1 fruit fly cellular context compared by ENCODE assay signal in the genomic region with DNA sequence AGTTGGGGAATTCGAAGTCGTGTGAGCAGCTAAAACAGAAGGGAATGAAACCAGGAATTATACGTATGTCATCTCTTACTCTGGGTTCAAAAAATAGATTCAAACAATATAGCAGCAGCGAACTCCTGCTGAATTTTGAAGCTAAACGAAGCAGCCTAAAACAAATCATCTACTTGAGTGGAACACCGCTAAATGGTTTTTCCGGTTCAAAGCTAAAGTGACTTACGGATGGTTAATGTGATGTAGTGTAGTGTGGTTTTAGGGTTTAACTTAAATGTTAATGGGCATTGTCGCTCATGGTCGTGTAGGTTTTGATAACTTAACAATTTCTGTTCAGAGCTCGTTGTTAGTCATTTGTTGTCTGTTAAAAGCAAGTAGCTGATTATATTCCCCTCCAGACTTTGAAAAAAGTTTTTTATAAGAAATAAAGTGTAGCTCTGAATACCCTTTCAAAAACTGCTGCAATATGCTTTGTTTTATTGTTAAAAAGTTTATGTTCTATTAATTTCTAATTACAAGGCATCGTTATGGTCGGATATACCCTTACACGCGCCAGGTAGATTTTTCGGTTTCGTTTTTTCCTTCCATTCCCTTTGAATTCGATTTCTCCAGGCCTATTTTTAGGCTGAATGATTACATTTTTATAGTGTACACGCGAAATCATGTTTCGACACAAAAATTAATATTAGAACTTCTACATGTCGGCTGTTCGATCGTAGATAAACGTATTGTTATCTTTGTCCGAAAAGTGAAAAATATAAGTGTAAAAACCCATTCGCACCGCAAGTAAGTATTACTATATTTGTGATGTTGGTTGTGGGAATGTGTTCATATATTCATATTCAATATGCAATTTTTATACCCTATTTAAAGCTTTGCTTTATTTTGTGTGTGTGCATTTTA.
TF ChIP-seq lines count a peak whose summit lies in the region.

No protein-coding gene starts in this region.

TF ChIP-seq in whole organism, embryonic, 481 proteins besides CTCF, POLR2A, EP300 and RAD21 (continued from another document and continues in another):
- TF ChIP-seq CG30403 (GFP tag; optimal IDR thresholded peaks at IDR 0.05; lab: Kevin White, UChicago) (peak; percentile 94), Scr (GFP tag; IDR thresholded peaks at IDR 0.05; lab: Robert Waterston, UW; ENCODE audit: partially characterized antibody) (no peak), CG2116 (GFP tag; optimal IDR thresholded peaks at IDR 0.05; lab: Kevin White, UChicago) (peak; percentile 76), Nf-YC (tag; optimal IDR thresholded peaks at IDR 0.05; lab: Kevin White, UChicago) (peak; percentile 64), NC2α (GFP tag; optimal IDR thresholded peaks at IDR 0.05; lab: Kevin White, UChicago) (peak; percentile 80), CG30431 (GFP tag; optimal IDR thresholded peaks at IDR 0.05; lab: Kevin White, UChicago) (no peak), odd (GFP tag; optimal IDR thresholded peaks at IDR 0.05; lab: Kevin White, UChicago) (peak; percentile 83), PHDP (tag; optimal IDR thresholded peaks at IDR 0.05; lab: Kevin White, UChicago) (peak; percentile 95), CG34224 (GFP tag; IDR thresholded peaks at IDR 0.05; lab: Robert Waterston, UW; ENCODE audit: partially characterized antibody) (no peak), CG17186 (GFP tag; optimal IDR thresholded peaks at IDR 0.05; lab: Kevin White, UChicago) (peak; percentile 47), CG4820 (GFP tag; optimal IDR thresholded peaks at IDR 0.05; lab: Kevin White, UChicago) (peak; percentile 87), nerfin-1 (tag; optimal IDR thresholded peaks at IDR 0.05; lab: Kevin White, UChicago) (no peak), gce (GFP tag; IDR thresholded peaks at IDR 0.05; lab: Robert Waterston, UW) (no peak), fu2 (GFP tag; optimal IDR thresholded peaks at IDR 0.05; lab: Kevin White, UChicago) (peak; percentile 90), Hmx (GFP tag; optimal IDR thresholded peaks at IDR 0.05; lab: Kevin White, UChicago) (peak; percentile 78), CG18764 (GFP tag; optimal IDR thresholded peaks at IDR 0.05; lab: Kevin White, UChicago) (peak; percentile 87), CG14710 (tag; optimal IDR thresholded peaks at IDR 0.05; lab: Kevin White, UChicago) (peak; percentile 91), CG4854 (GFP tag; optimal IDR thresholded peaks at IDR 0.05; lab: Kevin White, UChicago) (peak; percentile 83), BtbVII (GFP tag; optimal IDR thresholded peaks at IDR 0.05; lab: Kevin White, UChicago) (peak; percentile 81), gsb-n (tag; optimal IDR thresholded peaks at IDR 0.05; lab: Kevin White, UChicago) (peak; percentile 93), CG10462 (GFP tag; optimal IDR thresholded peaks at IDR 0.05; lab: Kevin White, UChicago) (peak; percentile 90), tgo (GFP tag; IDR thresholded peaks at IDR 0.05; lab: Robert Waterston, UW) (no peak; the same call in 2 of the 3 replicates), insv (GFP tag; optimal IDR thresholded peaks at IDR 0.05; lab: Kevin White, UChicago) (peak in 1 of 2 experiments; percentile 73), tup (GFP tag; optimal IDR thresholded peaks at IDR 0.05; lab: Kevin White, UChicago) (peak; percentile 84), Fer1 (GFP tag; optimal IDR thresholded peaks at IDR 0.05; lab: Kevin White, UChicago) (peak; percentile 91), lab (GFP tag; optimal IDR thresholded peaks at IDR 0.05; lab: Kevin White, UChicago) (no peak), CG12236 (GFP tag; optimal IDR thresholded peaks at IDR 0.05; lab: Kevin White, UChicago) (peak; percentile 85), NK7.1 (GFP tag; optimal IDR thresholded peaks at IDR 0.05; lab: Kevin White, UChicago) (peak; percentile 89), Ets65A (GFP tag; lab: Kevin White, UChicago) (peak; percentile 99), chn (GFP tag; optimal IDR thresholded peaks at IDR 0.05; lab: Kevin White, UChicago) (peak; percentile 98), Dip3 (GFP tag; optimal IDR thresholded peaks at IDR 0.05; lab: Kevin White, UChicago) (peak; percentile 89), CG10565 (GFP tag; optimal IDR thresholded peaks at IDR 0.05; lab: Kevin White, UChicago) (peak; percentile 81), emc (GFP tag; optimal IDR thresholded peaks at IDR 0.05; lab: Kevin White, UChicago) (peak; percentile 69), CG17361 (GFP tag; IDR thresholded peaks at IDR 0.05; lab: Robert Waterston, UW) (peak; percentile 96; the same call in 2 of the 3 replicates), CG6175 (GFP tag; IDR thresholded peaks at IDR 0.05; lab: Robert Waterston, UW) (no peak; the same call in 2 of the 3 replicates), CG33557 (GFP tag; optimal IDR thresholded peaks at IDR 0.05; lab: Kevin White, UChicago) (peak; percentile 71), pros (GFP tag; optimal IDR thresholded peaks at IDR 0.05; lab: Kevin White, UChicago) (no peak), onecut (GFP tag; IDR thresholded peaks at IDR 0.05; lab: Robert Waterston, UW) (peak; percentile 70), CG16779 (GFP tag; IDR thresholded peaks at IDR 0.05; lab: Robert Waterston, UW) (no peak; the same call in 1 of the 2 replicates), CG15269 (tag; optimal IDR thresholded peaks at IDR 0.05; lab: Kevin White, UChicago) (no peak), CG12391 (tag; optimal IDR thresholded peaks at IDR 0.05; lab: Kevin White, UChicago) (peak; percentile 96), Trl (optimal IDR thresholded peaks at IDR 0.05; lab: Kevin White, UChicago) (no peak), Trl (GFP tag; optimal IDR thresholded peaks at IDR 0.05; lab: Kevin White, UChicago) (peak; percentile 94), fd96Cb (tag; optimal IDR thresholded peaks at IDR 0.05; lab: Kevin White, UChicago) (peak; percentile 94), CG7271 (tag; optimal IDR thresholded peaks at IDR 0.05; lab: Kevin White, UChicago) (peak; percentile 85), CG9932 (GFP tag; IDR thresholded peaks at IDR 0.05; lab: Robert Waterston, UW) (no peak), Mad (GFP tag; optimal IDR thresholded peaks at IDR 0.05; lab: Kevin White, UChicago) (peak; percentile 93), run (tag; optimal IDR thresholded peaks at IDR 0.05; lab: Kevin White, UChicago) (no peak), Optix (GFP tag; IDR thresholded peaks at IDR 0.05; lab: Robert Waterston, UW) (no peak), ash1 (GFP tag; optimal IDR thresholded peaks at IDR 0.05; lab: Kevin White, UChicago) (no peak), Dad (GFP tag; optimal IDR thresholded peaks at IDR 0.05; lab: Kevin White, UChicago) (peak; percentile 93), kni (GFP tag; optimal IDR thresholded peaks at IDR 0.05; lab: Kevin White, UChicago) (no peak), mam (GFP tag; optimal IDR thresholded peaks at IDR 0.05; lab: Kevin White, UChicago) (peak; percentile 93), CG17359 (tag; optimal IDR thresholded peaks at IDR 0.05; lab: Kevin White, UChicago) (peak; percentile 94), MTF-1 (GFP tag; optimal IDR thresholded peaks at IDR 0.05; lab: Kevin White, UChicago; ENCODE audit: borderline replicate concordance) (no peak), CG16813 (GFP tag; IDR thresholded peaks at IDR 0.05; lab: Robert Waterston, UW; ENCODE audit: partially characterized antibody) (no peak), scrt (GFP tag; optimal IDR thresholded peaks at IDR 0.05; lab: Kevin White, UChicago) (no peak), jumu (GFP tag; optimal IDR thresholded peaks at IDR 0.05; lab: Kevin White, UChicago) (peak; percentile 92), CG9215 (GFP tag; IDR thresholded peaks at IDR 0.05; lab: Robert Waterston, UW) (no peak), Ada2b (GFP tag; IDR thresholded peaks at IDR 0.05; lab: Robert Waterston, UW) (no peak; the same call in 1 of the 2 replicates), CG17912 (GFP tag; optimal IDR thresholded peaks at IDR 0.05; lab: Kevin White, UChicago) (peak; percentile 94), CHES-1-like (GFP tag; optimal IDR thresholded peaks at IDR 0.05; lab: Kevin White, UChicago) (peak; percentile 92), oc (tag; optimal IDR thresholded peaks at IDR 0.05; lab: Kevin White, UChicago) (no peak), btn (GFP tag; optimal IDR thresholded peaks at IDR 0.05; lab: Kevin White, UChicago) (peak; percentile 86), Tbp (GFP tag; optimal IDR thresholded peaks at IDR 0.05; lab: Kevin White, UChicago) (no peak), vfl (GFP tag; optimal IDR thresholded peaks at IDR 0.05; lab: Kevin White, UChicago) (peak; percentile 91), CG15479 (GFP tag; optimal IDR thresholded peaks at IDR 0.05; lab: Kevin White, UChicago) (no peak), hkb (optimal IDR thresholded peaks at IDR 0.05; lab: Kevin White, UChicago) (no peak), hkb (GFP tag; IDR thresholded peaks at IDR 0.05; lab: Robert Waterston, UW) (peak; percentile 94), bigmax (GFP tag; optimal IDR thresholded peaks at IDR 0.05; lab: Kevin White, UChicago) (no peak), CG11560 (tag; IDR thresholded peaks at IDR 0.05; lab: Robert Waterston, UW) (no peak), CG3726 (GFP tag; IDR thresholded peaks at IDR 0.05; lab: Robert Waterston, UW) (no peak; the same call in 2 of the 3 replicates), Kr (GFP tag; optimal IDR thresholded peaks at IDR 0.05; lab: Kevin White, UChicago) (no peak), Fer2 (tag; optimal IDR thresholded peaks at IDR 0.05; lab: Kevin White, UChicago) (peak; percentile 60), Mrtf (GFP tag; IDR thresholded peaks at IDR 0.05; lab: Robert Waterston, UW) (no peak), psq (GFP tag; optimal IDR thresholded peaks at IDR 0.05; lab: Kevin White, UChicago) (peak; percentile 84), dpn (GFP tag; optimal IDR thresholded peaks at IDR 0.05; lab: Kevin White, UChicago) (peak; percentile 94 to 95), abd-A (tag; optimal IDR thresholded peaks at IDR 0.05; lab: Kevin White, UChicago) (no peak), CG9876 (GFP tag; optimal IDR thresholded peaks at IDR 0.05; lab: Kevin White, UChicago) (peak; percentile 86), tna (GFP tag; IDR thresholded peaks at IDR 0.05; lab: Robert Waterston, UW; ENCODE audit: partially characterized antibody) (no peak), CG4617 (GFP tag; optimal IDR thresholded peaks at IDR 0.05; lab: Kevin White, UChicago; ENCODE audit: borderline replicate concordance) (peak; percentile 79), eve (GFP tag; optimal IDR thresholded peaks at IDR 0.05; lab: Kevin White, UChicago) (peak in 1 of 2 experiments; percentile 46), CG11696 (GFP tag; IDR thresholded peaks at IDR 0.05; lab: Robert Waterston, UW) (no peak; the same call in 1 of the 2 replicates), esg (GFP tag; conservative IDR thresholded peaks at IDR 0.05; lab: Robert Waterston, UW) (no peak; the same call in 1 of the 2 replicates), slbo (GFP tag; IDR thresholded peaks at IDR 0.05; lab: Robert Waterston, UW) (no peak; the same call in 1 of the 2 replicates), NfI (GFP tag; optimal IDR thresholded peaks at IDR 0.05; lab: Kevin White, UChicago) (peak; percentile 91), aop (GFP tag; IDR thresholded peaks at IDR 0.05; lab: Robert Waterston, UW) (no peak), CG9797 (GFP tag; optimal IDR thresholded peaks at IDR 0.05; lab: Kevin White, UChicago) (no peak), Dbx (GFP tag; IDR thresholded peaks at IDR 0.05; lab: Robert Waterston, UW) (no peak; the same call in 2 of the 3 replicates), CG12299 (tag; optimal IDR thresholded peaks at IDR 0.05; lab: Kevin White, UChicago) (peak; percentile 87), Rx (GFP tag; IDR thresholded peaks at IDR 0.05; lab: Robert Waterston, UW) (no peak), D (optimal IDR thresholded peaks at IDR 0.05; lab: Kevin White, UChicago) (no peak), D (GFP tag; optimal IDR thresholded peaks at IDR 0.05; lab: Kevin White, UChicago) (peak; percentile 83), CG10267 (tag; optimal IDR thresholded peaks at IDR 0.05; lab: Kevin White, UChicago) (peak; percentile 87), Med (GFP tag; lab: Kevin White, UChicago) (peak; percentile 99), z (GFP tag; IDR thresholded peaks at IDR 0.05; lab: Robert Waterston, UW) (no peak), pzg (GFP tag; optimal IDR thresholded peaks at IDR 0.05; lab: Kevin White, UChicago) (no peak), Myb (GFP tag; optimal IDR thresholded peaks at IDR 0.05; lab: Kevin White, UChicago) (peak; percentile 76), sens (GFP tag; lab: Kevin White, UChicago) (peak; percentile 99), CG18476 (GFP tag; optimal IDR thresholded peaks at IDR 0.05; lab: Kevin White, UChicago) (peak; percentile 88), lilli (GFP tag; optimal IDR thresholded peaks at IDR 0.05; lab: Kevin White, UChicago) (peak; percentile 97), eyg (GFP tag; optimal IDR thresholded peaks at IDR 0.05; lab: Kevin White, UChicago) (peak; percentile 81), crp (GFP tag; optimal IDR thresholded peaks at IDR 0.05; lab: Kevin White, UChicago) (peak in 1 of 2 experiments; percentile 58), org-1 (GFP tag; optimal IDR thresholded peaks at IDR 0.05; lab: Kevin White, UChicago) (no peak), Oaz (GFP tag; IDR thresholded peaks at IDR 0.05; lab: Robert Waterston, UW) (no peak), amos (GFP tag; IDR thresholded peaks at IDR 0.05; lab: Robert Waterston, UW; ENCODE audit: partially characterized antibody) (no peak), CG4360 (GFP tag; IDR thresholded peaks at IDR 0.05; lab: Robert Waterston, UW) (no peak; the same call in 1 of the 2 replicates), dan (GFP tag; IDR thresholded peaks at IDR 0.05; lab: Robert Waterston, UW) (no peak), CG17328 (GFP tag; IDR thresholded peaks at IDR 0.05; lab: Robert Waterston, UW) (peak; percentile 94; the same call in 1 of the 2 replicates), ci (GFP tag; IDR thresholded peaks at IDR 0.05; lab: Robert Waterston, UW) (no peak), zen (tag; optimal IDR thresholded peaks at IDR 0.05; lab: Kevin White, UChicago) (peak; percentile 89), CG7745 (tag; optimal IDR thresholded peaks at IDR 0.05; lab: Kevin White, UChicago) (peak; percentile 35), Sox102F (GFP tag; optimal IDR thresholded peaks at IDR 0.05; lab: Kevin White, UChicago) (no peak), ttk (GFP tag; IDR thresholded peaks at IDR 0.05; lab: Robert Waterston, UW) (no peak; the same call in 1 of the 2 replicates), CG13775 (GFP tag; optimal IDR thresholded peaks at IDR 0.05; lab: Kevin White, UChicago) (peak; percentile 92), CG6854 (GFP tag; optimal IDR thresholded peaks at IDR 0.05; lab: Kevin White, UChicago) (peak; percentile 83), CG32532 (GFP tag; IDR thresholded peaks at IDR 0.05; lab: Robert Waterston, UW) (no peak), dmrt11E (tag; optimal IDR thresholded peaks at IDR 0.05; lab: Kevin White, UChicago) (peak; percentile 95), CG6272 (GFP tag; IDR thresholded peaks at IDR 0.05; lab: Robert Waterston, UW) (no peak), CG14860 (GFP tag; IDR thresholded peaks at IDR 0.05; lab: Robert Waterston, UW; ENCODE audit: partially characterized antibody) (no peak)
